Worm (Caenorhabditis elegans) whole organism, L1 larva: ENCODE results near the gene cdc-48.1.

Experiments used
- blmp-1 ChIP-seq: fragments of 150-350 bp; optimal IDR thresholded peaks from 2 replicates; lab custom pipeline; 2014; ENCODE audit warnings: missing biosample characterization, missing genetic modification characterization
- ceh-63 ChIP-seq: fragments of 200-800 bp; sonication (Bioruptor generic); optimal IDR thresholded peaks from 2 replicates; lab custom pipeline; 2018; ENCODE audit warnings: mild to moderate bottlenecking, missing genetic modification characterization, missing compliant biosample characterization
- ceh-82 ChIP-seq, 3 experiments: fragments of 150-350 bp in 1 of 3; sonication (generic microtip) in 2 of 3; optimal IDR thresholded peaks; 2 replicates each; lab custom pipeline; 2014 to 2017; ENCODE audit warnings: missing biosample characterization in 3 of 3, missing genetic modification characterization in 3 of 3
- ces-1 ChIP-seq: fragments of 150-350 bp; optimal IDR thresholded peaks from 2 replicates; lab custom pipeline; 2014; ENCODE audit warnings: missing biosample characterization, missing genetic modification reagents, missing genetic modification characterization
- dpl-1 ChIP-seq, 3 experiments: fragments of 150-350 bp in 2 of 3; sonication (generic microtip) in 1 of 3; optimal IDR thresholded peaks; 2 replicates each; lab custom pipeline; 2014 to 2017; ENCODE audit warnings: missing biosample characterization in 3 of 3, missing genetic modification characterization in 3 of 3, missing genetic modification reagents in 3 of 3
- hlh-17 ChIP-seq: fragments of 200-800 bp; sonication (Bioruptor generic); optimal IDR thresholded peaks from 2 replicates; lab custom pipeline; 2018; ENCODE audit warnings: missing genetic modification characterization, mild to moderate bottlenecking, missing compliant biosample characterization, moderate library complexity, borderline replicate concordance
- lin-13 ChIP-seq: fragments of 150-350 bp; optimal IDR thresholded peaks from 2 replicates; lab custom pipeline; 2014; ENCODE audit warnings: missing biosample characterization, missing genetic modification reagents, missing genetic modification characterization
- lin-35 ChIP-seq, 2 experiments: fragments of 150-350 bp; optimal IDR thresholded peaks; 2 replicates each; lab custom pipeline; 2014; ENCODE audit warnings: missing biosample characterization in 2 of 2, missing genetic modification characterization in 2 of 2, missing genetic modification reagents in 2 of 2
- pqm-1 ChIP-seq: sonication (generic microtip); optimal IDR thresholded peaks from 3 replicates; lab custom pipeline; 2017; ENCODE audit warnings: missing biosample characterization, missing genetic modification characterization
- rnt-1 ChIP-seq: sonication (generic microtip); optimal IDR thresholded peaks from 2 replicates; lab custom pipeline; 2016; ENCODE audit warnings: mild to moderate bottlenecking, missing genetic modification characterization, moderate library complexity, missing compliant biosample characterization
- xbp-1 ChIP-seq: sonication (generic microtip); optimal IDR thresholded peaks from 2 replicates; lab custom pipeline; 2016; ENCODE audit warnings: missing genetic modification characterization, missing compliant biosample characterization
- zag-1 ChIP-seq: fragments of 150-350 bp; optimal IDR thresholded peaks from 2 replicates; lab custom pipeline; 2014; ENCODE audit warnings: missing biosample characterization, missing genetic modification characterization

ce11 chrII:10592452-10592851 lies 29.2 kb upstream of the cdc-48.1 start, which contains the start of gene crn-5:
- TF ChIP-seq blmp-1 (no peak), rnt-1 (no peak), ces-1 (GFP tag; lab: Kevin White, UChicago) (no peak), zag-1 (tag; lab: Kevin White, UChicago) (no peak), hlh-17 (GFP tag; lab: Kevin White, UChicago) (no peak), lin-35 (GFP tag; optimal IDR thresholded peaks at IDR 0.05; lab: Kevin White, UChicago) (no peak), xbp-1 (tag; lab: Kevin White, UChicago) (no peak), dpl-1 (GFP tag; optimal IDR thresholded peaks at IDR 0.05; lab: Kevin White, UChicago) (no peak), ceh-82 (tag; optimal IDR thresholded peaks at IDR 0.05; lab: Kevin White, UChicago) (no peak), lin-13 (GFP tag; lab: Kevin White, UChicago) (no peak), pqm-1 (tag; lab: Kevin White, UChicago) (no peak), ceh-63 (GFP tag; lab: Kevin White, UChicago) (no peak)
